Worm (Caenorhabditis elegans) whole organism, early embryonic: ENCODE data around the gene jun-1.

Source experiments
- B0310.2 ChIP-seq: sonication (generic microtip); optimal IDR thresholded peaks from 2 replicates; lab custom pipeline; 2016; ENCODE audit warnings: mild to moderate bottlenecking, missing genetic modification characterization, missing compliant biosample characterization
- F13C5.2 ChIP-seq: sonication (generic microtip); optimal IDR thresholded peaks from 2 replicates; lab custom pipeline; 2017; ENCODE audit warnings: mild to moderate bottlenecking, missing genetic modification characterization, inconsistent platforms, missing compliant biosample characterization
- aly-1 ChIP-seq: sonication (generic microtip); optimal IDR thresholded peaks from 2 replicates; lab custom pipeline; 2016; ENCODE audit warnings: missing genetic modification characterization, missing compliant biosample characterization
- ama-1 ChIP-seq: fragments of 150-350 bp; optimal IDR thresholded peaks from 2 replicates; lab custom pipeline; 2014
- ceh-13 ChIP-seq: fragments of 200-800 bp; sonication (Bioruptor generic); optimal IDR thresholded peaks from 2 replicates; lab custom pipeline; 2018; ENCODE audit warnings: mild to moderate bottlenecking, missing genetic modification characterization, missing compliant biosample characterization
- ceh-36 ChIP-seq: sonication (generic microtip); optimal IDR thresholded peaks from 2 replicates; lab custom pipeline; 2016; ENCODE audit warnings: missing genetic modification characterization, inconsistent platforms, missing compliant biosample characterization
- ets-7 ChIP-seq: sonication (generic microtip); optimal IDR thresholded peaks from 2 replicates; lab custom pipeline; 2016; ENCODE audit warnings: missing genotype, missing genetic modification characterization, missing compliant biosample characterization
- flt-1 ChIP-seq: fragments of 200-800 bp; sonication (Bioruptor generic); IDR thresholded peaks from 2 replicates; pipeline ENCODE4 v1.3.6; 2022; ENCODE audit warnings: missing genetic modification characterization, missing compliant biosample characterization
- hmbx-1 ChIP-seq: sonication (generic microtip); optimal IDR thresholded peaks from 2 replicates; lab custom pipeline; 2016; ENCODE audit warnings: mild to moderate bottlenecking, missing genetic modification characterization, missing compliant biosample characterization
- hmg-4 ChIP-seq: fragments of 200-800 bp; sonication (Bioruptor generic); optimal IDR thresholded peaks from 2 replicates; lab custom pipeline; 2018; ENCODE audit warnings: mild to moderate bottlenecking, missing genetic modification characterization, missing compliant biosample characterization
- hnd-1 ChIP-seq: sonication (generic microtip); optimal IDR thresholded peaks from 2 replicates; lab custom pipeline; 2016; ENCODE audit warnings: missing genetic modification characterization, missing compliant biosample characterization
- pes-1 ChIP-seq: fragments of 200-800 bp; sonication (Bioruptor generic); IDR thresholded peaks from 2 replicates; pipeline ENCODE4 v1.3.6; 2022; ENCODE audit warnings: missing genetic modification reagents, missing genetic modification characterization, missing compliant biosample characterization
- scrt-1 ChIP-seq: fragments of 200-800 bp; sonication (Bioruptor generic); IDR thresholded peaks from 2 replicates; pipeline ENCODE4 v1.3.6; 2022; ENCODE audit warnings: missing genetic modification characterization, missing compliant biosample characterization
- sea-1 ChIP-seq: fragments of 200-800 bp; sonication (Bioruptor generic); conservative IDR thresholded peaks from 2 replicates; pipeline ENCODE4 v1.3.6; 2022; ENCODE audit warnings: missing genetic modification characterization, missing compliant biosample characterization
- tbx-11 ChIP-seq: fragments of 200-800 bp; sonication (Bioruptor generic); IDR thresholded peaks from 2 replicates; pipeline ENCODE4 v1.3.6; 2022; ENCODE audit warnings: missing genetic modification characterization, missing compliant biosample characterization
- tbx-37 ChIP-seq: fragments of 200-800 bp; sonication (Bioruptor generic); conservative IDR thresholded peaks from 2 replicates; pipeline ENCODE4 v1.3.6; 2022; ENCODE audit warnings: missing genetic modification reagents, missing genetic modification characterization, missing compliant biosample characterization
- tra-4 ChIP-seq: sonication (generic microtip); optimal IDR thresholded peaks from 2 replicates; lab custom pipeline; 2017; ENCODE audit warnings: missing genetic modification characterization, missing compliant biosample characterization

The jun-1 gene

DNA sequence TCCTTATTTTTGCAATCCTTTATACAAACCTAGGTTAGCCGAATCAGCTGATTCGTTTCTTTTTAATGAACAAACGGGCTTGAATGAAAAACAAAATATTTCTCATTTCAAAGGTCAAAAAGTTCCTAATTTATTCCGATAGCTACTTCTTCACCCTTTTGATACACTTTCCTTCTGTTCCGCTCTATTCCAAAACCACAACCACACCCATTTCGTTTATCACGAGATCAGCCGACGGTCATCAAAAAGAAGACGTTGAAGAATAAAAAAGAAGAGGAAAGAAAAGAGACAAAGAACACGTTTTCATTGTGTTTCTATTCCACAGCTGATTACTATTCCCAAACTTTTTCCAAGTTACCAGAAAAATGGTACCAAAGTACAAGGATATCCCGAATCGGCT lies 35.1 kb downstream of the jun-1 start:
- no peak for TF ChIP-seq aly-1 (tag; lab: Kevin White, UChicago)
- no peak for TF ChIP-seq scrt-1
- TF ChIP-seq tbx-37 (GFP tag; lab: Robert Waterston, UW): no peak
- no peak for TF ChIP-seq pes-1 (GFP tag; lab: Robert Waterston, UW)
- no peak for TF ChIP-seq hmg-4 (GFP tag; lab: Kevin White, UChicago)
- no peak for TF ChIP-seq ets-7 (tag; lab: Kevin White, UChicago)
- TF ChIP-seq ceh-36 (tag; lab: Kevin White, UChicago): no peak

- no peak for TF ChIP-seq sea-1
- TF ChIP-seq ceh-13 (GFP tag; lab: Kevin White, UChicago): no peak
- TF ChIP-seq aly-1 (tag; lab: Kevin White, UChicago): no peak
- no peak for TF ChIP-seq hmg-4 (GFP tag; lab: Kevin White, UChicago)
- no peak for TF ChIP-seq scrt-1
- TF ChIP-seq flt-1 (GFP tag; lab: Robert Waterston, UW): no peak
- TF ChIP-seq hmbx-1 (tag; lab: Kevin White, UChicago): no peak
- no peak for TF ChIP-seq tra-4 (tag; lab: Kevin White, UChicago)
- no peak for TF ChIP-seq ceh-36 (tag; lab: Kevin White, UChicago)
- TF ChIP-seq F13C5.2 (tag; lab: Kevin White, UChicago): no peak
- TF ChIP-seq hnd-1 (tag; lab: Kevin White, UChicago): no peak
- no peak for TF ChIP-seq pes-1 (GFP tag; lab: Robert Waterston, UW)
- no peak for TF ChIP-seq ama-1 (lab: Kevin White, UChicago)
- TF ChIP-seq ets-7 (tag; lab: Kevin White, UChicago): no peak
- TF ChIP-seq tbx-11 (GFP tag; lab: Robert Waterston, UW): no peak
Measured at ce11 chrII:9152231-9152630, 39.3 kb downstream of the jun-1 start, which contains the start of gene col-78. col-78 (plus strand) TSS chrII:9152531.

- TF ChIP-seq F13C5.2 (tag; lab: Kevin White, UChicago): no peak
- TF ChIP-seq aly-1 (tag; lab: Kevin White, UChicago): no peak
- no peak for TF ChIP-seq ceh-13 (GFP tag; lab: Kevin White, UChicago)
- no peak for TF ChIP-seq tbx-37 (GFP tag; lab: Robert Waterston, UW)
- TF ChIP-seq hnd-1 (tag; lab: Kevin White, UChicago): no peak
- TF ChIP-seq ceh-36 (tag; lab: Kevin White, UChicago): no peak
- TF ChIP-seq B0310.2 (tag; lab: Kevin White, UChicago): no peak
- TF ChIP-seq scrt-1: no peak
- TF ChIP-seq pes-1 (GFP tag; lab: Robert Waterston, UW): no peak
- no peak for TF ChIP-seq sea-1
- no peak for TF ChIP-seq ama-1 (lab: Kevin White, UChicago)
- TF ChIP-seq tbx-11 (GFP tag; lab: Robert Waterston, UW): no peak
- no peak for TF ChIP-seq flt-1 (GFP tag; lab: Robert Waterston, UW)
- TF ChIP-seq hmbx-1 (tag; lab: Kevin White, UChicago): no peak
- TF ChIP-seq hmg-4 (GFP tag; lab: Kevin White, UChicago): no peak
- no peak for TF ChIP-seq ets-7 (tag; lab: Kevin White, UChicago)
- TF ChIP-seq tra-4 (tag; lab: Kevin White, UChicago): no peak
Measured at ce11 chrII:9154339-9154738, 41.4 kb downstream of the jun-1 start.

DNA sequence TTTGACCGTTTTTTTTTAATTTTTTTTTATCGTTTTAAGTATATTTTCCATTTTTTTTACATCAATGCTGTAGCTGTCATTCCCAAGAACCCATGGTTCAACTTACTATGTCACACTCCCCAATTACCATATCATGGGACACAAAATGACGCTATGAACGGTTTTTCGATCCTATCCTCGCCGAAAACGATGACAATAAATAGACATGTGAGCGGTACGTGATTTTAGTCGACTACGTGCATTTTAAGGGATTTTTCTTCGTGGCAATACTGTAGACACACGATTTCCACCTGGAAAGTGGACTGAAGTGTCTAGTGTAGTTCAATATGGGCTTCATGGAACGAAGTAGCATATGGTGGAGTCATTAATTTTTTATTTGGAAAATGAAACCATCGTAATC lies 43.3 kb downstream of the jun-1 start:
- TF ChIP-seq hnd-1 (tag; lab: Kevin White, UChicago) (no peak), tbx-37 (GFP tag; lab: Robert Waterston, UW) (no peak)

ce11 chrII:9157125-9157524 lies 44.2 kb downstream of the jun-1 start:
- TF ChIP-seq ceh-36 (tag; lab: Kevin White, UChicago) (no peak), pes-1 (GFP tag; lab: Robert Waterston, UW) (no peak), tbx-37 (GFP tag; lab: Robert Waterston, UW) (no peak), aly-1 (tag; lab: Kevin White, UChicago) (no peak), tbx-11 (GFP tag; lab: Robert Waterston, UW) (no peak), scrt-1 (no peak), hmbx-1 (tag; lab: Kevin White, UChicago) (no peak), sea-1 (no peak), hnd-1 (tag; lab: Kevin White, UChicago) (no peak), ceh-13 (GFP tag; lab: Kevin White, UChicago) (no peak), ama-1 (lab: Kevin White, UChicago) (no peak), ets-7 (tag; lab: Kevin White, UChicago) (no peak), F13C5.2 (tag; lab: Kevin White, UChicago) (no peak), hmg-4 (GFP tag; lab: Kevin White, UChicago) (no peak), B0310.2 (tag; lab: Kevin White, UChicago) (no peak), tra-4 (tag; lab: Kevin White, UChicago) (no peak), flt-1 (GFP tag; lab: Robert Waterston, UW) (no peak)

DNA sequence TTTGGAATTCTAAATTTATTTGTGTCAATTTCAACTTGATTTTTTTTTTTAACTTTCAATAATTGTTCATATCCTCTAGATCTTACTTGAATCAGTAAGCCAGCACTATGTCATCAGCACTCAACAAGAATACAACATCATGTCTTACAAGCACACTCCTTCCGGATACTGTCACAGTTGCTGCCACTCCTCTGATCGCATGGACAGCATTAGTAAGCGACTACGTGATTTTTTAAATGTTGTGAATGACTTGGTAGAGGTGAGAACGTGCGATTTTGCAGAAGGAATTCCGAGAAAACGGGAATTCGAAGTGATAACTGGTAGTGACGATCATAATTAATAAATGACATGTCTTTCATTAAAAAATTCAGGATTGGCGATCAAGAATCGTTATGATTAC lies 45.1 kb downstream of the jun-1 start, which contains the start of gene oac-54:
Gene oac-54 (plus strand): TSS at position 83 of the 400 bp plus-strand sequence.
- TF ChIP-seq hmbx-1 (tag; lab: Kevin White, UChicago) (no peak), pes-1 (GFP tag; lab: Robert Waterston, UW) (no peak), sea-1 (no peak), F13C5.2 (tag; lab: Kevin White, UChicago) (no peak), ceh-13 (GFP tag; lab: Kevin White, UChicago) (no peak), tra-4 (tag; lab: Kevin White, UChicago) (no peak), ets-7 (tag; lab: Kevin White, UChicago) (no peak), tbx-11 (GFP tag; lab: Robert Waterston, UW) (no peak)

- TF ChIP-seq tra-4 (tag; lab: Kevin White, UChicago) (no peak), flt-1 (GFP tag; lab: Robert Waterston, UW) (no peak), ets-7 (tag; lab: Kevin White, UChicago) (no peak), F13C5.2 (tag; lab: Kevin White, UChicago) (no peak), hnd-1 (tag; lab: Kevin White, UChicago) (no peak), sea-1 (no peak), ceh-13 (GFP tag; lab: Kevin White, UChicago) (no peak), hmg-4 (GFP tag; lab: Kevin White, UChicago) (no peak), ceh-36 (tag; lab: Kevin White, UChicago) (no peak), hmbx-1 (tag; lab: Kevin White, UChicago) (no peak), aly-1 (tag; lab: Kevin White, UChicago) (no peak), B0310.2 (tag; lab: Kevin White, UChicago) (no peak)
Measured at ce11 chrII:9160197-9160806, 47.3 kb downstream of the jun-1 start.
